Worm (Caenorhabditis elegans) whole organism, young adult: ENCODE measurements around the gene F54B11.8.
A peak's percentile ranks its signal among the peaks of the same experiment; 100 is the strongest.

Experiments used
- B0019.2 ChIP-seq: fragments of 200-800 bp; sonication (Bioruptor generic); conservative IDR thresholded peaks from 2 replicates; pipeline ENCODE4 v1.3.6; 2022; ENCODE audit warnings: missing genetic modification reagents, missing genetic modification characterization, missing compliant biosample characterization
- B0261.1 ChIP-seq: sonication (generic microtip); optimal IDR thresholded peaks from 2 replicates; lab custom pipeline; 2016; ENCODE audit warnings: mild to moderate bottlenecking, missing genetic modification characterization, moderate library complexity, missing compliant biosample characterization
- C06A6.2 ChIP-seq: fragments of 200-800 bp; sonication (Bioruptor generic); conservative IDR thresholded peaks from 2 replicates; pipeline ENCODE4 v1.3.6; 2022; ENCODE audit warnings: missing genetic modification characterization, missing compliant biosample characterization
- F55B11.4 ChIP-seq: sonication (generic microtip); optimal IDR thresholded peaks from 2 replicates; lab custom pipeline; 2016; ENCODE audit warnings: missing compliant biosample characterization, missing genetic modification characterization, borderline replicate concordance; ENCODE audit not compliant: insufficient read depth
- F57C9.4 ChIP-seq: sonication (generic microtip); optimal IDR thresholded peaks from 2 replicates; lab custom pipeline; 2017; ENCODE audit warnings: mild to moderate bottlenecking, missing genetic modification characterization, missing compliant biosample characterization
- K11D2.4 ChIP-seq: fragments of 200-800 bp; sonication (Bioruptor generic); IDR thresholded peaks from 2 replicates; pipeline ENCODE4 v1.3.6; 2022; ENCODE audit warnings: missing genetic modification reagents, missing genetic modification characterization, missing compliant biosample characterization
- T26A5.8 ChIP-seq: sonication (generic microtip); optimal IDR thresholded peaks from 2 replicates; lab custom pipeline; 2016; ENCODE audit warnings: missing genetic modification characterization, missing compliant biosample characterization
- Y53F4B.3 ChIP-seq: fragments of 200-800 bp; sonication (Bioruptor generic); IDR thresholded peaks from 2 replicates; pipeline ENCODE4 v1.3.6; 2022; ENCODE audit warnings: missing genetic modification reagents, missing genetic modification characterization, missing compliant biosample characterization
- aptf-2 ChIP-seq: fragments of 200-800 bp; sonication (Bioruptor generic); conservative IDR thresholded peaks from 2 replicates; pipeline ENCODE4 v1.3.6; 2022; ENCODE audit warnings: missing genetic modification reagents, missing genetic modification characterization, missing compliant biosample characterization
- aptf-3 ChIP-seq: fragments of 200-800 bp; sonication (Bioruptor generic); IDR thresholded peaks from 2 replicates; pipeline ENCODE4 v1.3.6; 2022; ENCODE audit warnings: missing genetic modification characterization, missing compliant biosample characterization
- attf-3 ChIP-seq: fragments of 200-800 bp; sonication (Bioruptor generic); conservative IDR thresholded peaks from 2 replicates; pipeline ENCODE4 v1.3.6; 2022; ENCODE audit warnings: missing genetic modification reagents, missing genetic modification characterization, missing compliant biosample characterization
- bed-2 ChIP-seq: fragments of 200-800 bp; sonication (Bioruptor generic); IDR thresholded peaks from 2 replicates; pipeline ENCODE4 v1.3.6; 2022; ENCODE audit warnings: missing genetic modification reagents, missing genetic modification characterization, missing compliant biosample characterization
- ccch-3 ChIP-seq: fragments of 200-800 bp; sonication (Bioruptor generic); optimal IDR thresholded peaks from 2 replicates; lab custom pipeline; 2018; ENCODE audit warnings: mild to moderate bottlenecking, missing genetic modification characterization, missing compliant biosample characterization
- chd-7 ChIP-seq: sonication (generic microtip); optimal IDR thresholded peaks from 2 replicates; lab custom pipeline; 2016; ENCODE audit warnings: mild to moderate bottlenecking, missing genetic modification characterization, moderate library complexity, missing compliant biosample characterization
- dox-1 ChIP-seq: fragments of 200-800 bp; sonication (Bioruptor generic); IDR thresholded peaks from 2 replicates; pipeline ENCODE4 v1.3.6; 2022; ENCODE audit warnings: missing genetic modification reagents, missing genetic modification characterization, missing compliant biosample characterization
- efl-1 ChIP-seq: fragments of 150-350 bp; optimal IDR thresholded peaks from 2 replicates; lab custom pipeline; 2014; ENCODE audit warnings: missing biosample characterization, missing genetic modification reagents, missing genetic modification characterization
- egl-44 ChIP-seq: fragments of 200-800 bp; sonication (Bioruptor generic); IDR thresholded peaks from 2 replicates; pipeline ENCODE4 v1.3.6; 2022; ENCODE audit warnings: missing genetic modification reagents, missing genetic modification characterization, missing compliant biosample characterization
- egrh-3 ChIP-seq: fragments of 200-800 bp; sonication (Bioruptor generic); IDR thresholded peaks from 2 replicates; pipeline ENCODE4 v1.3.6; 2022; ENCODE audit warnings: missing genetic modification reagents, missing genetic modification characterization, missing compliant biosample characterization
- ets-4 ChIP-seq: fragments of 200-800 bp; sonication (Bioruptor generic); optimal IDR thresholded peaks from 2 replicates; lab custom pipeline; 2018; ENCODE audit warnings: mild to moderate bottlenecking, missing genetic modification characterization, missing compliant biosample characterization
- hmg-20 ChIP-seq: fragments of 200-800 bp; sonication (Bioruptor generic); IDR thresholded peaks from 2 replicates; pipeline ENCODE4 v1.3.6; 2022; ENCODE audit warnings: missing genetic modification reagents, missing genetic modification characterization, missing compliant biosample characterization
- lir-1 ChIP-seq: fragments of 200-800 bp; sonication (Bioruptor generic); conservative IDR thresholded peaks from 2 replicates; pipeline ENCODE4 v1.3.6; 2022; ENCODE audit warnings: missing genetic modification reagents, missing genetic modification characterization, missing compliant biosample characterization
- lsy-27 ChIP-seq: sonication (generic microtip); optimal IDR thresholded peaks from 2 replicates; lab custom pipeline; 2017; ENCODE audit warnings: missing genetic modification characterization, mild to moderate bottlenecking, missing compliant biosample characterization, antibody characterized with exemption, missing genotype, borderline replicate concordance; ENCODE audit not compliant: insufficient read depth
- madf-3 ChIP-seq: fragments of 200-800 bp; sonication (Bioruptor generic); IDR thresholded peaks from 2 replicates; pipeline ENCODE4 v1.3.6; 2022; ENCODE audit warnings: missing genetic modification reagents, missing genetic modification characterization, missing compliant biosample characterization
- madf-8 ChIP-seq: fragments of 200-800 bp; sonication (Bioruptor generic); conservative IDR thresholded peaks from 2 replicates; pipeline ENCODE4 v1.3.6; 2022; ENCODE audit warnings: missing genetic modification reagents, missing genetic modification characterization, missing compliant biosample characterization
- mcd-1 ChIP-seq: fragments of 200-800 bp; sonication (Bioruptor generic); IDR thresholded peaks from 2 replicates; pipeline ENCODE4 v1.3.6; 2022; ENCODE audit warnings: missing genetic modification reagents, missing genetic modification characterization, missing compliant biosample characterization
- nfya-2 ChIP-seq: fragments of 200-800 bp; sonication (Bioruptor generic); IDR thresholded peaks from 2 replicates; pipeline ENCODE4 v1.3.6; 2022; ENCODE audit warnings: missing genetic modification reagents, missing genetic modification characterization, missing compliant biosample characterization
- nhr-120 ChIP-seq: fragments of 200-800 bp; sonication (Bioruptor generic); IDR thresholded peaks from 2 replicates; pipeline ENCODE4 v1.3.6; 2022; ENCODE audit warnings: missing genetic modification characterization, missing compliant biosample characterization
- nhr-80 ChIP-seq: sonication (generic microtip); optimal IDR thresholded peaks from 2 replicates; lab custom pipeline; 2016; ENCODE audit warnings: missing genetic modification characterization, missing compliant biosample characterization
- rec-8 ChIP-seq, 2 experiments: sonication (generic microtip); optimal IDR thresholded peaks; 2 replicates each; lab custom pipeline; 2016; ENCODE audit warnings: mild to moderate bottlenecking in 2 of 2, missing genetic modification characterization in 2 of 2, missing genetic modification reagents in 2 of 2, missing genotype in 2 of 2, missing biosample characterization in 1 of 2, missing compliant biosample characterization in 1 of 2, moderate library complexity in 1 of 2
- sdz-38 ChIP-seq: sonication (generic microtip); optimal IDR thresholded peaks from 2 replicates; lab custom pipeline; 2016; ENCODE audit warnings: missing genotype, missing genetic modification characterization, missing compliant biosample characterization
- snpc-1.1 ChIP-seq: sonication (generic microtip); optimal IDR thresholded peaks from 2 replicates; lab custom pipeline; 2017; ENCODE audit warnings: missing genetic modification characterization, mild to moderate bottlenecking, missing compliant biosample characterization, antibody characterized with exemption, moderate library complexity, missing genotype, missing genetic modification reagents; ENCODE audit not compliant: insufficient read depth
- sptf-2 ChIP-seq: fragments of 200-800 bp; sonication (Bioruptor generic); optimal IDR thresholded peaks from 2 replicates; lab custom pipeline; 2018; ENCODE audit warnings: mild to moderate bottlenecking, missing genetic modification characterization, missing compliant biosample characterization
- tbp1 ChIP-seq: fragments of 200-800 bp; sonication (Bioruptor generic); optimal IDR thresholded peaks from 2 replicates; lab custom pipeline; 2018; ENCODE audit warnings: mild to moderate bottlenecking, missing genetic modification characterization, missing compliant biosample characterization
- tlf-1 ChIP-seq: fragments of 200-800 bp; sonication (Bioruptor generic); optimal IDR thresholded peaks from 2 replicates; lab custom pipeline; 2018; ENCODE audit warnings: mild to moderate bottlenecking, missing genetic modification characterization, missing compliant biosample characterization
- xnd-1 ChIP-seq: sonication (generic microtip); optimal IDR thresholded peaks from 2 replicates; lab custom pipeline; 2016; ENCODE audit warnings: missing genotype, missing genetic modification reagents, missing genetic modification characterization, missing compliant biosample characterization
- ztf-25 ChIP-seq: fragments of 200-800 bp; sonication (Bioruptor generic); IDR thresholded peaks from 2 replicates; pipeline ENCODE4 v1.3.6; 2022; ENCODE audit warnings: missing genetic modification reagents, missing genetic modification characterization, missing compliant biosample characterization
- ztf-28 ChIP-seq: fragments of 200-800 bp; sonication (Bioruptor generic); IDR thresholded peaks from 2 replicates; pipeline ENCODE4 v1.3.6; 2022; ENCODE audit warnings: missing genetic modification reagents, missing genetic modification characterization, missing compliant biosample characterization

F54B11.8 gene

DNA sequence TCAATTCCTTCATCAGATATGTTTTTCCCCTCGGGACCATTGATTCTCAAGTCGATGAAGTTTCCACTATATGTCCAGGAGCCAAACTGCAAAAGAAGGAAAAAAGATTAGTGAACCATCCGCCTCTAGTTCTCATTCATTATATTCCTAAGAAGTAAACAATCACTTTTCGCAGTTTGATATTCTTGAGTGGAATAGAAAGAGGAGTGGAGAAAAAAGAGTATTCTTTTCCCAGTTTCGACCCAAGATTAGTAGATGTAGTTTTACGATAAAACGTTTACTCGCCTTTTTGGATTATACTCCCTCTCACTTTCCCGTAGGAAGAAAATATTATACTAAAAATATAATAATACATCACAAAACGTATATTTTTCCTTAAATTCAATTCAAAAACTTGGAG lies 41.2 kb upstream of the F54B11.8 start:
- TF ChIP-seq tbp1 (no peak), lsy-27 (no peak), Y53F4B.3 (no peak), C06A6.2 (no peak), F57C9.4 (tag; lab: Kevin White, UChicago) (no peak), ccch-3 (GFP tag; lab: Kevin White, UChicago) (no peak), xnd-1 (no peak), egl-44 (no peak), aptf-2 (GFP tag; lab: Robert Waterston, UW) (no peak), nfya-2 (GFP tag; lab: Robert Waterston, UW) (no peak)
- TF ChIP-seq, all 124 proteins: peak for 0

DNA sequence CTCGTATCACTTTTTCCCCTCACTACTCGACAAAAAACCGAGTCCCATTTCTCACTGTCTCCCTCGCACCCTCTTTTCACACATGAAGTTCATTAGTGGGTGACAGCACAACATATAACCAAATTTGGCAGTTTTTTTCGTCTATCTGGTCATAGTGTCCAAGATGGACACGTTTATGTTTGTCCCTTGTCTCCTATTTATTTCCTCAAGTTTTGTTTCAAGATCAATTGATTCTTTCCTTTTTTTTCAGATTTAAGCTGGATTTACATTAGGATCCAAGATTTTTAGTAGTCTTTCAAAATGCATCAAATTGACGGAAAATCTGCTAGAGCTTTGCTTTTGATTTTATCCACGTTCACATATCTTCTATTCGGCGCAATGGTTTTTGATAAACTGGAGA lies 35.9 kb upstream of the F54B11.8 start, which contains the start of gene twk-20:
twk-20 (plus strand) TSS at position 301 of the 400 bp plus-strand sequence.
- TF ChIP-seq T26A5.8 (tag; lab: Kevin White, UChicago): no peak
- no peak for TF ChIP-seq dox-1 (GFP tag; lab: Robert Waterston, UW)
- TF ChIP-seq sdz-38 (tag; lab: Kevin White, UChicago): no peak
- TF ChIP-seq ets-4: no peak
- no peak for TF ChIP-seq aptf-2 (GFP tag; lab: Robert Waterston, UW)
- no peak for TF ChIP-seq nhr-120 (GFP tag; lab: Robert Waterston, UW)
- TF ChIP-seq madf-8 (GFP tag; lab: Robert Waterston, UW): no peak
- TF ChIP-seq F55B11.4 (tag; lab: Kevin White, UChicago): no peak
- TF ChIP-seq attf-3 (GFP tag; lab: Robert Waterston, UW): no peak
- TF ChIP-seq egrh-3 (GFP tag; lab: Robert Waterston, UW): no peak
- no peak for TF ChIP-seq efl-1 (GFP tag; lab: Kevin White, UChicago)
- TF ChIP-seq nhr-80 (tag; lab: Kevin White, UChicago): no peak
- TF ChIP-seq tlf-1 (GFP tag; lab: Kevin White, UChicago): no peak
- TF ChIP-seq, all 124 proteins: peak for 0

DNA sequence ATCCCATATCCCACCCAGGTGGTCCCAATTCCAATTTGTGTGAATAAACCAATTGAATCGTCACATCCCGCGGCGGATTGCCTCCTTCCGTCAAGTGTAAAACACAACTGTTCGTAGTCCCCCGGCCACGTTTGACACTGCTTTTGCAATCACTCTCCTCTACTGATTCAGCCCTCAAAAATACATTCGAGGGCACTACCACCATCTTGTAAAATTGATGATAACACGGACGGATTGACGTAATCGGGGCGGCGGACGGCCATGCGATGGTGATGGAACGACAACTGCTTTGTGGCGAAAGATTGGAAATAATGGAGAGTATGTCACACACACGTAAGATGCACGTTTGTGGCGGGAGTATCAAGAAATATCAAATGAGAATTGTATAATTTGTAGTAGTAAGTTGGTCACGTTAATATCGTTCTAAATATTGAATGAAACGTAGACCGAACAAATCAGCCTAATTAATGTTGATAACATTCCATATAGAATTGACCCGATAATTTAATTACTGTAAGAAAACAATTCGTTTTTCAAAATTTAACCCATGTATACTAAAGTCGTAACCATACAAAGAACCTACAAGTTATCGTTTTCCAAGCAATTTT lies 34.7 kb upstream of the F54B11.8 start:
- TF ChIP-seq madf-3 (GFP tag; lab: Robert Waterston, UW): 0 out of 2 replicates have a peak, but pooled peaks have one; percentile 40
- no peak for TF ChIP-seq sptf-2 (GFP tag; lab: Kevin White, UChicago)
- TF ChIP-seq, all 124 proteins: peak for 1

DNA sequence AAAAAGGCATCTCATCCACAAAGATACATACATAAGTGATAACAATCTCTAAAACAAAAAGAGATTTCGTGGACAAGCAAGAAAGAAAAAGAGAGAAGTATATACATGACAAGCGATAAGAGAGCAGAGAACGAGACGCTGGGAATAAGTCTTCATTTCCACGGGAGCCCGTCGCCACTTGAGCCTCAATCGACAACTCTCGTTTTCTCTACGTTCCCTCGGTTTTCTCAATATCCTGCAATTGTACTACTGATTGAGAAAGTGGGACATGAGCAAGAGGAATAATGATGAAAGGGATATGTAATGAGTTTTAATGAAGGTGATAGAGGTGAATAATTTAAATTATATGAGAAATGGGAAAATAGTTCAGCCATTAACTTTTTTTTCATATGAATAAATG lies 33.8 kb upstream of the F54B11.8 start:
- no peak for TF ChIP-seq ztf-28 (GFP tag; lab: Robert Waterston, UW)
- TF ChIP-seq B0019.2 (GFP tag; lab: Robert Waterston, UW): no peak
- no peak for TF ChIP-seq chd-7 (tag; lab: Kevin White, UChicago)
- TF ChIP-seq aptf-3 (GFP tag; lab: Robert Waterston, UW): no peak
- TF ChIP-seq mcd-1 (GFP tag; lab: Robert Waterston, UW): no peak
- no peak for TF ChIP-seq rec-8 (tag; optimal IDR thresholded peaks at IDR 0.05; lab: Kevin White, UChicago)
- TF ChIP-seq ztf-25 (GFP tag; lab: Robert Waterston, UW): no peak
- no peak for TF ChIP-seq hmg-20
- no peak for TF ChIP-seq bed-2
- TF ChIP-seq sptf-2 (GFP tag; lab: Kevin White, UChicago): no peak
- TF ChIP-seq snpc-1.1 (tag; lab: Kevin White, UChicago): no peak
- no peak for TF ChIP-seq K11D2.4 (GFP tag; lab: Robert Waterston, UW)
- TF ChIP-seq lir-1 (GFP tag; lab: Robert Waterston, UW): no peak
- TF ChIP-seq egrh-3 (GFP tag; lab: Robert Waterston, UW): no peak
- TF ChIP-seq B0261.1 (tag; lab: Kevin White, UChicago): no peak
